Fruit fly (Drosophila melanogaster): ENCODE results near the gene CG5946.

Gene CG5946

dm6 chr3L:11789773-11790172 lies 32.3 kb downstream of the CG5946 start, which contains the start of gene Pi3K68D (continued):
- peak; percentile 33 for TF ChIP-seq zen (tag; optimal IDR thresholded peaks at IDR 0.05)
- TF ChIP-seq Aef1 (GFP tag; IDR thresholded peaks at IDR 0.05), result no peak
- TF ChIP-seq CG10543 (GFP tag; optimal IDR thresholded peaks at IDR 0.05), result no peak
- no peak for TF ChIP-seq Jarid2 (GFP tag; optimal IDR thresholded peaks at IDR 0.05)
- no peak for TF ChIP-seq dan (GFP tag; IDR thresholded peaks at IDR 0.05)
- no peak for TF ChIP-seq CG9727 (GFP tag; optimal IDR thresholded peaks at IDR 0.05)
- TF ChIP-seq CG34224 (GFP tag; IDR thresholded peaks at IDR 0.05; ENCODE audit: partially characterized antibody), result peak; percentile 95
- TF ChIP-seq Lpt (GFP tag; optimal IDR thresholded peaks at IDR 0.05), result no peak
- no peak for TF ChIP-seq CG8944 (GFP tag; optimal IDR thresholded peaks at IDR 0.05)
- peak; percentile 43 for TF ChIP-seq CHES-1-like (GFP tag; optimal IDR thresholded peaks at IDR 0.05)
- peak; percentile 95 for TF ChIP-seq knrl (GFP tag; IDR thresholded peaks at IDR 0.05; ENCODE audit: partially characterized antibody)
- TF ChIP-seq zen2 (GFP tag; IDR thresholded peaks at IDR 0.05; ENCODE audit: partially characterized antibody), result peak; percentile 85
- peak; percentile 21 for TF ChIP-seq mam (GFP tag; optimal IDR thresholded peaks at IDR 0.05)
- peak; percentile 77 for TF ChIP-seq ato (GFP tag; IDR thresholded peaks at IDR 0.05; ENCODE audit: partially characterized antibody)
- TF ChIP-seq Ets65A (GFP tag), result peak; percentile 16
- no peak for TF ChIP-seq Bdp1 (GFP tag; optimal IDR thresholded peaks at IDR 0.05)
- peak; percentile 90 for TF ChIP-seq hb (GFP tag; IDR thresholded peaks at IDR 0.05; ENCODE audit: partially characterized antibody)
- TF ChIP-seq Side (GFP tag; optimal IDR thresholded peaks at IDR 0.05), result no peak
- TF ChIP-seq croc (GFP tag; conservative IDR thresholded peaks at IDR 0.05), result no peak
- TF ChIP-seq vnd (GFP tag; IDR thresholded peaks at IDR 0.05; ENCODE audit: partially characterized antibody), result peak; percentile 88
- peak; percentile 63 for TF ChIP-seq MBD-R2 (GFP tag; IDR thresholded peaks at IDR 0.05)
- TF ChIP-seq CG9215 (GFP tag; IDR thresholded peaks at IDR 0.05), result no peak
- peak; percentile 84 for TF ChIP-seq CG15514 (GFP tag; optimal IDR thresholded peaks at IDR 0.05)
- peak; percentile 60 for TF ChIP-seq CG9797 (GFP tag; optimal IDR thresholded peaks at IDR 0.05)
- peak; percentile 36 for TF ChIP-seq lilli (GFP tag; optimal IDR thresholded peaks at IDR 0.05)
- no peak for TF ChIP-seq CG2120 (GFP tag; optimal IDR thresholded peaks at IDR 0.05)
- peak; percentile 70 for TF ChIP-seq sens (GFP tag)
- no peak for TF ChIP-seq zf30C (GFP tag; optimal IDR thresholded peaks at IDR 0.05)
- TF ChIP-seq scrt (GFP tag; optimal IDR thresholded peaks at IDR 0.05), result peak; percentile 96
- TF ChIP-seq tll (GFP tag; optimal IDR thresholded peaks at IDR 0.05), result no peak
- peak; percentile 52 for TF ChIP-seq CG13624 (GFP tag; optimal IDR thresholded peaks at IDR 0.05)
- no peak for TF ChIP-seq pnt (GFP tag; optimal IDR thresholded peaks at IDR 0.05)
- peak; percentile 63 for TF ChIP-seq CG14710 (tag; optimal IDR thresholded peaks at IDR 0.05)
- no peak for TF ChIP-seq Pdp1 (GFP tag; optimal IDR thresholded peaks at IDR 0.05)
- TF ChIP-seq ttk (GFP tag; IDR thresholded peaks at IDR 0.05), result no peak
- TF ChIP-seq CG7928 (GFP tag; optimal IDR thresholded peaks at IDR 0.05), result peak; percentile 6
- TF ChIP-seq HmgZ (tag; optimal IDR thresholded peaks at IDR 0.05), result peak; percentile 80
- TF ChIP-seq unpg (GFP tag; optimal IDR thresholded peaks at IDR 0.05), result no peak
- peak; percentile 23 for TF ChIP-seq Xbp1 (GFP tag; optimal IDR thresholded peaks at IDR 0.05)
- peak; percentile 83 for TF ChIP-seq trem (tag; optimal IDR thresholded peaks at IDR 0.05)
- no peak for TF ChIP-seq PHDP (tag; optimal IDR thresholded peaks at IDR 0.05)
- peak; percentile 19 for TF ChIP-seq bigmax (GFP tag; optimal IDR thresholded peaks at IDR 0.05)
- TF ChIP-seq phol (tag; optimal IDR thresholded peaks at IDR 0.05), result peak; percentile 47
- TF ChIP-seq Lhr (GFP tag; optimal IDR thresholded peaks at IDR 0.05), result peak; percentile 81
- TF ChIP-seq Fer3 (tag; optimal IDR thresholded peaks at IDR 0.05), result no peak
- no peak for TF ChIP-seq CG11093 (GFP tag; IDR thresholded peaks at IDR 0.05)
- peak; percentile 49; the same call in 1 of the 3 replicates for TF ChIP-seq CG11560 (tag; IDR thresholded peaks at IDR 0.05)
- no peak for TF ChIP-seq CG32772 (GFP tag; IDR thresholded peaks at IDR 0.05)
- peak; percentile 88 for TF ChIP-seq nerfin-2 (GFP tag; IDR thresholded peaks at IDR 0.05; ENCODE audit: partially characterized antibody)
- TF ChIP-seq tna (GFP tag; IDR thresholded peaks at IDR 0.05; ENCODE audit: partially characterized antibody), result peak; percentile 84

Measured in whole organism, embryonic.